Worm (Caenorhabditis elegans) whole organism, young adult: Measurements from ENCODE around the gene F54F2.9.

Source experiments
- C17E4.6 ChIP-seq: fragments of 200-800 bp; sonication (Bioruptor generic); IDR thresholded peaks from 2 replicates; pipeline ENCODE4 v1.3.6; 2022; ENCODE audit warnings: missing genetic modification reagents, missing genetic modification characterization, missing compliant biosample characterization
- D2030.7 ChIP-seq: fragments of 200-800 bp; sonication (Bioruptor generic); IDR thresholded peaks from 2 replicates; pipeline ENCODE4 v1.3.6; 2022; ENCODE audit warnings: missing genetic modification reagents, missing genetic modification characterization, missing compliant biosample characterization
- F22D6.2 ChIP-seq: sonication (generic microtip); optimal IDR thresholded peaks from 2 replicates; lab custom pipeline; 2016; ENCODE audit warnings: mild to moderate bottlenecking, missing genetic modification characterization, missing compliant biosample characterization
- F33H1.4 ChIP-seq: fragments of 200-800 bp; sonication (Bioruptor generic); IDR thresholded peaks from 2 replicates; pipeline ENCODE4 v1.3.6; 2022; ENCODE audit warnings: missing genetic modification reagents, missing genetic modification characterization, missing compliant biosample characterization
- F37B4.10 ChIP-seq: fragments of 200-800 bp; sonication (Bioruptor generic); IDR thresholded peaks from 2 replicates; pipeline ENCODE4 v1.3.6; 2022; ENCODE audit warnings: missing genetic modification characterization, missing compliant biosample characterization
- F39B2.1 ChIP-seq: fragments of 200-800 bp; sonication (Bioruptor generic); IDR thresholded peaks from 2 replicates; pipeline ENCODE4 v1.3.6; 2022; ENCODE audit warnings: missing genetic modification reagents, missing genetic modification characterization, missing compliant biosample characterization
- Y67H2A.10 ChIP-seq: fragments of 200-800 bp; sonication (Bioruptor generic); conservative IDR thresholded peaks from 2 replicates; pipeline ENCODE4 v1.3.6; 2022; ENCODE audit warnings: missing genetic modification reagents, missing genetic modification characterization, missing compliant biosample characterization
- aptf-2 ChIP-seq: fragments of 200-800 bp; sonication (Bioruptor generic); conservative IDR thresholded peaks from 2 replicates; pipeline ENCODE4 v1.3.6; 2022; ENCODE audit warnings: missing genetic modification reagents, missing genetic modification characterization, missing compliant biosample characterization
- bed-1 ChIP-seq: fragments of 200-800 bp; sonication (Bioruptor generic); IDR thresholded peaks from 2 replicates; pipeline ENCODE4 v1.3.6; 2022; ENCODE audit warnings: missing genetic modification reagents, missing genetic modification characterization, missing compliant biosample characterization
- bed-2 ChIP-seq: fragments of 200-800 bp; sonication (Bioruptor generic); IDR thresholded peaks from 2 replicates; pipeline ENCODE4 v1.3.6; 2022; ENCODE audit warnings: missing genetic modification reagents, missing genetic modification characterization, missing compliant biosample characterization
- ccch-3 ChIP-seq: fragments of 200-800 bp; sonication (Bioruptor generic); optimal IDR thresholded peaks from 2 replicates; lab custom pipeline; 2018; ENCODE audit warnings: mild to moderate bottlenecking, missing genetic modification characterization, missing compliant biosample characterization
- ceh-27 ChIP-seq: fragments of 200-800 bp; sonication (Bioruptor generic); optimal IDR thresholded peaks from 2 replicates; lab custom pipeline; 2018; ENCODE audit warnings: mild to moderate bottlenecking, missing genetic modification characterization, moderate library complexity, missing compliant biosample characterization
- ceh-91 ChIP-seq: fragments of 200-800 bp; sonication (Bioruptor generic); IDR thresholded peaks from 2 replicates; pipeline ENCODE4 v1.3.6; 2022; ENCODE audit warnings: missing genetic modification reagents, missing genetic modification characterization, missing compliant biosample characterization
- dox-1 ChIP-seq: fragments of 200-800 bp; sonication (Bioruptor generic); IDR thresholded peaks from 2 replicates; pipeline ENCODE4 v1.3.6; 2022; ENCODE audit warnings: missing genetic modification reagents, missing genetic modification characterization, missing compliant biosample characterization
- dpl-1 ChIP-seq: fragments of 150-350 bp; optimal IDR thresholded peaks from 2 replicates; lab custom pipeline; 2014; ENCODE audit warnings: missing biosample characterization, missing genetic modification reagents, missing genetic modification characterization
- efl-1 ChIP-seq: fragments of 150-350 bp; optimal IDR thresholded peaks from 2 replicates; lab custom pipeline; 2014; ENCODE audit warnings: missing biosample characterization, missing genetic modification reagents, missing genetic modification characterization
- egrh-3 ChIP-seq: fragments of 200-800 bp; sonication (Bioruptor generic); IDR thresholded peaks from 2 replicates; pipeline ENCODE4 v1.3.6; 2022; ENCODE audit warnings: missing genetic modification reagents, missing genetic modification characterization, missing compliant biosample characterization
- ekl-4 ChIP-seq: fragments of 200-800 bp; sonication (Bioruptor generic); IDR thresholded peaks from 2 replicates; pipeline ENCODE4 v1.3.6; 2022; ENCODE audit warnings: missing genetic modification reagents, missing genetic modification characterization, missing compliant biosample characterization
- gei-17 ChIP-seq: fragments of 200-800 bp; sonication (Bioruptor generic); optimal IDR thresholded peaks from 2 replicates; lab custom pipeline; 2018; ENCODE audit warnings: mild to moderate bottlenecking, missing genetic modification characterization, missing compliant biosample characterization
- him-1 ChIP-seq: sonication (generic microtip); optimal IDR thresholded peaks from 2 replicates; lab custom pipeline; 2016; ENCODE audit warnings: missing genotype, missing genetic modification reagents, missing genetic modification characterization, missing compliant biosample characterization
- hmg-20 ChIP-seq: fragments of 200-800 bp; sonication (Bioruptor generic); IDR thresholded peaks from 2 replicates; pipeline ENCODE4 v1.3.6; 2022; ENCODE audit warnings: missing genetic modification reagents, missing genetic modification characterization, missing compliant biosample characterization
- hrde-1 ChIP-seq: sonication (generic microtip); optimal IDR thresholded peaks from 2 replicates; lab custom pipeline; 2016; ENCODE audit warnings: missing genetic modification characterization, mild to moderate bottlenecking, missing compliant biosample characterization, moderate library complexity, missing genotype, missing genetic modification reagents, borderline replicate concordance
- hsf-1 ChIP-seq: fragments of 200-800 bp; sonication (Bioruptor generic); IDR thresholded peaks from 2 replicates; pipeline ENCODE4 v1.3.6; 2022; ENCODE audit warnings: missing genetic modification reagents, missing genetic modification characterization, missing compliant biosample characterization
- lin-54 ChIP-seq: fragments of 200-800 bp; sonication (Bioruptor generic); optimal IDR thresholded peaks from 2 replicates; lab custom pipeline; 2018; ENCODE audit warnings: mild to moderate bottlenecking, missing genetic modification characterization, missing compliant biosample characterization
- lsl-1 ChIP-seq: fragments of 200-800 bp; sonication (Bioruptor generic); optimal IDR thresholded peaks from 2 replicates; lab custom pipeline; 2018; ENCODE audit warnings: mild to moderate bottlenecking, missing genetic modification characterization, moderate library complexity, missing compliant biosample characterization
- madf-10 ChIP-seq: sonication (generic microtip); optimal IDR thresholded peaks from 2 replicates; lab custom pipeline; 2016; ENCODE audit warnings: mild to moderate bottlenecking, missing genetic modification characterization, missing compliant biosample characterization
- madf-3 ChIP-seq: fragments of 200-800 bp; sonication (Bioruptor generic); IDR thresholded peaks from 2 replicates; pipeline ENCODE4 v1.3.6; 2022; ENCODE audit warnings: missing genetic modification reagents, missing genetic modification characterization, missing compliant biosample characterization
- madf-6 ChIP-seq: fragments of 200-800 bp; sonication (Bioruptor generic); IDR thresholded peaks from 2 replicates; pipeline ENCODE4 v1.3.6; 2022; ENCODE audit warnings: missing genetic modification reagents, missing genetic modification characterization, missing compliant biosample characterization
- madf-8 ChIP-seq: fragments of 200-800 bp; sonication (Bioruptor generic); conservative IDR thresholded peaks from 2 replicates; pipeline ENCODE4 v1.3.6; 2022; ENCODE audit warnings: missing genetic modification reagents, missing genetic modification characterization, missing compliant biosample characterization
- mxl-1 ChIP-seq: sonication (generic microtip); optimal IDR thresholded peaks from 2 replicates; lab custom pipeline; 2016; ENCODE audit warnings: missing genetic modification characterization, missing compliant biosample characterization
- nhr-120 ChIP-seq: fragments of 200-800 bp; sonication (Bioruptor generic); IDR thresholded peaks from 2 replicates; pipeline ENCODE4 v1.3.6; 2022; ENCODE audit warnings: missing genetic modification characterization, missing compliant biosample characterization
- rcor-1 ChIP-seq: fragments of 200-800 bp; sonication (Bioruptor generic); IDR thresholded peaks from 2 replicates; pipeline ENCODE4 v1.3.6; 2022; ENCODE audit warnings: missing genetic modification reagents, missing genetic modification characterization, missing compliant biosample characterization
- repo-1 ChIP-seq: sonication (generic microtip); optimal IDR thresholded peaks from 2 replicates; lab custom pipeline; 2017; ENCODE audit warnings: mild to moderate bottlenecking, missing genetic modification characterization, missing compliant biosample characterization
- snpc-4 ChIP-seq, 5 experiments: fragments of 150-350 bp in 1 of 5; sonication (generic microtip) in 4 of 5; optimal IDR thresholded peaks; 2 replicates each; lab custom pipeline; 2014 to 2018; ENCODE audit warnings: missing genetic modification characterization in 5 of 5, missing biosample characterization in 3 of 5, antibody characterized with exemption in 2 of 5, mild to moderate bottlenecking in 2 of 5, missing compliant biosample characterization in 2 of 5, missing genotype in 2 of 5, moderate library complexity in 2 of 5, missing genetic modification reagents in 1 of 5
- somi-1 ChIP-seq: fragments of 200-800 bp; sonication (Bioruptor generic); optimal IDR thresholded peaks from 2 replicates; lab custom pipeline; 2018; ENCODE audit warnings: mild to moderate bottlenecking, missing genetic modification characterization, missing compliant biosample characterization
- tbp1 ChIP-seq: fragments of 200-800 bp; sonication (Bioruptor generic); optimal IDR thresholded peaks from 2 replicates; lab custom pipeline; 2018; ENCODE audit warnings: mild to moderate bottlenecking, missing genetic modification characterization, missing compliant biosample characterization
- unc-130 ChIP-seq: sonication (generic microtip); optimal IDR thresholded peaks from 2 replicates; lab custom pipeline; 2016; ENCODE audit warnings: missing genetic modification reagents, missing genetic modification characterization, missing compliant biosample characterization
- xnd-1 ChIP-seq: sonication (generic microtip); optimal IDR thresholded peaks from 2 replicates; lab custom pipeline; 2016; ENCODE audit warnings: missing genotype, missing genetic modification reagents, missing genetic modification characterization, missing compliant biosample characterization
- ztf-26 ChIP-seq: sonication (generic microtip); optimal IDR thresholded peaks from 2 replicates; lab custom pipeline; 2017; ENCODE audit warnings: missing genetic modification characterization, missing compliant biosample characterization
- ztf-6 ChIP-seq: fragments of 200-800 bp; sonication (Bioruptor generic); IDR thresholded peaks from 2 replicates; pipeline ENCODE4 v1.3.6; 2022; ENCODE audit warnings: missing genetic modification reagents, missing genetic modification characterization, missing compliant biosample characterization

F54F2.9 gene

DNA sequence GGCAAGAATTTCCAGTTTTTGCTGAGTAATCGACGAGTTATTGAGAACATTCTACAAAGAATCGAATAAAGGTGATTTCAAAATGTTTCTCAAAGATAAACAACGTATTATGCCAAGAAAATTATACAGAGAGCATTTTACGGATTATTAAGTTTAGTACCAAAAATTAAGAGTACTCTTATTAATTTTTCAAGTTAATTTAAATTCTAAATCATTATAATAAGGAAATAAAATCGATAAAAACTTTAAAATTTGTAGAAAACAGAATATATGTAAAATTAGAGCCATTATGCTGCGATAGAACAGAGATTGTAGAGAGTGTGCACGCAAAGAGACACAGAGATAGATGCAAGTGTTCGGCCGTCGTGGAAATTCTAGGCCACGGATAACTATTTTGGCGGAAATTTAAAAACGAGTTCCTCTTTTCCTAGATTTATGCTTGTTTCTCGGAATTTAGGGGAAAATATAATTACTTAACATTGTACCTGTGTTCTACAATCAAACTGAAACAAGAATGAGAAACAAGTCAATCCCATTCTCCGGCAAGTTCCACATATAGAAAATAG is 23.5 kb upstream of the F54F2.9 start, which contains the start of gene F44E2.9 (continued):
- TF ChIP-seq madf-10 (tag; lab: Kevin White, UChicago) (peak; percentile 17), efl-1 (GFP tag; lab: Kevin White, UChicago) (peak; percentile 76), rcor-1 (GFP tag; lab: Robert Waterston, UW) (0 out of 2 replicates have a peak, but pooled peaks have one; percentile 19), lin-54 (peak; percentile 93), unc-130 (GFP tag; lab: Kevin White, UChicago) (peak; percentile 74), tbp1 (GFP tag; lab: Kevin White, UChicago) (peak; percentile 35), madf-8 (GFP tag; lab: Robert Waterston, UW) (peak; percentile 57), lsl-1 (peak; percentile 59), D2030.7 (GFP tag; lab: Robert Waterston, UW) (peak; percentile 74), F22D6.2 (tag; lab: Kevin White, UChicago) (no peak), bed-2 (no peak), ztf-6 (GFP tag; lab: Robert Waterston, UW) (no peak), dox-1 (GFP tag; lab: Robert Waterston, UW) (peak; percentile 84), bed-1 (GFP tag; lab: Robert Waterston, UW) (no peak), xnd-1 (peak; percentile 34), F37B4.10 (GFP tag; lab: Robert Waterston, UW) (no peak), ceh-27 (GFP tag; lab: Kevin White, UChicago) (peak; percentile 68), aptf-2 (no peak), mxl-1 (tag; lab: Kevin White, UChicago) (no peak), egrh-3 (GFP tag; lab: Robert Waterston, UW) (no peak), madf-6 (GFP tag; lab: Robert Waterston, UW) (peak; percentile 78), ztf-26 (tag; lab: Kevin White, UChicago) (no peak), F39B2.1 (no peak), hsf-1 (0 out of 2 replicates have a peak, but pooled peaks have one; percentile 49), ceh-91 (GFP tag; lab: Robert Waterston, UW) (peak; percentile 41; the same call in 1 of the 2 replicates), hrde-1 (no peak), repo-1 (tag; lab: Kevin White, UChicago) (no peak), hmg-20 (GFP tag; lab: Robert Waterston, UW) (no peak), ccch-3 (GFP tag; lab: Kevin White, UChicago) (no peak), dpl-1 (GFP tag; lab: Kevin White, UChicago) (peak; percentile 79), him-1 (tag; lab: Kevin White, UChicago) (peak; percentile 1), F33H1.4 (GFP tag; lab: Robert Waterston, UW) (peak; percentile 54; the same call in 1 of the 2 replicates), Y67H2A.10 (no peak), C17E4.6 (no peak), snpc-4 (GFP tag; optimal IDR thresholded peaks at IDR 0.05; lab: Kevin White, UChicago) (no peak), snpc-4 (tag; optimal IDR thresholded peaks at IDR 0.05; lab: Kevin White, UChicago) (peak in 2 of 4 experiments; percentile 11 to 34), somi-1 (GFP tag; lab: Kevin White, UChicago) (no peak), nhr-120 (GFP tag; lab: Robert Waterston, UW) (no peak), ekl-4 (GFP tag; lab: Robert Waterston, UW) (0 out of 2 replicates have a peak, but pooled peaks have one; percentile 38), gei-17 (GFP tag; lab: Kevin White, UChicago) (no peak), madf-3 (0 out of 2 replicates have a peak, but pooled peaks have one; percentile 11)
